Comparison of ENCODE assay signal across 1 fruit fly cellular context in the genomic region with DNA sequence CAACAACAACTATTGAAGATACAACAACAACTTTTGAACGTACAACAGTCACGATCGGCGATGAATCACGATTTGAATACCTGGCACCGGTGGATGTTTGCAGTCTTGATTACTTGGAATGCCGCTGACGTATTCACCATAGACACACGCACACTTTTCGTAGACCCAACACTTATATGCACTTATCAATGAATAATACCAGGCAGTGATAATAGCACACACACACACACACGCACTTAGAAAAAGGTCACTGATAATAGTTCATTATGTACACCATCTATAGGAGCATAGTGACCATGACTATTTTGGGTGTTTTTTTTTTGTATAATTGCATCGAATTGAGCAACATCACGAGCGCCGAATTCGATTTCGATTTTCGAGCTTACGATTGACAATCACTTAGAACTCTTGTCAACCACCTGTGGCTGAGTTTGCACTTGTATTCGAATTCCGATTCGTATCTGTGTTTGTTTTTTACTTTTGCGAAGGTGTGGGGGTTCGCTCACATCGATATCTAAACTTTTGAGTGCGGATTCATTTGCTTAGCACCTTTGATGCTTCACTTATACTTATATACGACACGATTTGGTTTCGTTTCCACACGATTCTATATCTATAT.
TF ChIP-seq lines count a peak whose summit lies in the region.

No protein-coding gene starts in this region.

TF ChIP-seq in whole organism, embryonic, 481 proteins besides CTCF, POLR2A, EP300 and RAD21 (continued from another document):
- TF ChIP-seq run (tag; optimal IDR thresholded peaks at IDR 0.05; lab: Kevin White, UChicago) (no peak), exex (tag; optimal IDR thresholded peaks at IDR 0.05; lab: Kevin White, UChicago) (peak; percentile 55), odd (GFP tag; optimal IDR thresholded peaks at IDR 0.05; lab: Kevin White, UChicago) (no peak), z (GFP tag; IDR thresholded peaks at IDR 0.05; lab: Robert Waterston, UW) (peak; percentile 43; the same call in 1 of the 3 replicates), inv (GFP tag; IDR thresholded peaks at IDR 0.05; lab: Robert Waterston, UW; ENCODE audit: partially characterized antibody) (no peak), kah (GFP tag; optimal IDR thresholded peaks at IDR 0.05; lab: Kevin White, UChicago) (peak; percentile 88), GATAe (GFP tag; conservative IDR thresholded peaks at IDR 0.05; lab: Robert Waterston, UW) (peak; percentile 75; the same call in 1 of the 2 replicates), CG15479 (GFP tag; optimal IDR thresholded peaks at IDR 0.05; lab: Kevin White, UChicago) (peak; percentile 24), CG7745 (tag; optimal IDR thresholded peaks at IDR 0.05; lab: Kevin White, UChicago) (no peak), eve (GFP tag; optimal IDR thresholded peaks at IDR 0.05; lab: Kevin White, UChicago) (peak in 1 of 2 experiments; percentile 74), CG17568 (GFP tag; optimal IDR thresholded peaks at IDR 0.05; lab: Kevin White, UChicago) (no peak), chinmo (GFP tag; IDR thresholded peaks at IDR 0.05; lab: Robert Waterston, UW; ENCODE audit: partially characterized antibody) (peak; percentile 75; the same call in 3 of the 4 replicates), CG18599 (GFP tag; optimal IDR thresholded peaks at IDR 0.05; lab: Kevin White, UChicago) (peak; percentile 34), mirr (GFP tag; optimal IDR thresholded peaks at IDR 0.05; lab: Kevin White, UChicago) (peak; percentile 24), Pdp1 (GFP tag; optimal IDR thresholded peaks at IDR 0.05; lab: Kevin White, UChicago) (peak in 1 of 2 experiments; percentile 73), CG34376 (GFP tag; optimal IDR thresholded peaks at IDR 0.05; lab: Kevin White, UChicago) (peak; percentile 42), CG4360 (GFP tag; IDR thresholded peaks at IDR 0.05; lab: Robert Waterston, UW) (peak; percentile 72), cg (GFP tag; optimal IDR thresholded peaks at IDR 0.05; lab: Kevin White, UChicago) (peak; percentile 79), lab (GFP tag; optimal IDR thresholded peaks at IDR 0.05; lab: Kevin White, UChicago) (peak; percentile 21), sug (tag; optimal IDR thresholded peaks at IDR 0.05; lab: Kevin White, UChicago) (peak; percentile 12)
